Worm (Caenorhabditis elegans) whole organism, late embryonic: Measurements from ENCODE around the gene F55G11.4.
A peak's percentile ranks its signal among the peaks of the same experiment; 100 is the strongest.

Source experiments
- ahr-1 ChIP-seq: sonication (generic microtip); optimal IDR thresholded peaks from 2 replicates; lab custom pipeline; 2016; ENCODE audit warnings: missing genetic modification characterization, missing compliant biosample characterization
- ama-1 ChIP-seq: fragments of 150-350 bp; optimal IDR thresholded peaks from 2 replicates; lab custom pipeline; 2014
- ceh-18 ChIP-seq: sonication (generic microtip); optimal IDR thresholded peaks from 2 replicates; lab custom pipeline; 2016; ENCODE audit warnings: missing genetic modification characterization, missing compliant biosample characterization
- ceh-2 ChIP-seq: sonication (generic microtip); optimal IDR thresholded peaks from 2 replicates; lab custom pipeline; 2016; ENCODE audit warnings: missing genotype, missing genetic modification characterization, missing compliant biosample characterization
- ceh-22 ChIP-seq: sonication (generic microtip); optimal IDR thresholded peaks from 2 replicates; lab custom pipeline; 2017; ENCODE audit warnings: missing biosample characterization, missing genetic modification characterization
- ceh-30 ChIP-seq: fragments of 150-350 bp; optimal IDR thresholded peaks from 2 replicates; lab custom pipeline; 2014; ENCODE audit warnings: missing biosample characterization, missing genetic modification characterization
- ceh-34 ChIP-seq: sonication (generic microtip); optimal IDR thresholded peaks from 2 replicates; lab custom pipeline; 2016; ENCODE audit warnings: mild to moderate bottlenecking, missing genetic modification characterization, missing compliant biosample characterization
- ceh-45 ChIP-seq: fragments of 200-800 bp; sonication (Bioruptor generic); IDR thresholded peaks from 2 replicates; pipeline ENCODE4 v1.3.6; 2022; ENCODE audit warnings: missing genetic modification reagents, missing genetic modification characterization, missing compliant biosample characterization
- ceh-6 ChIP-seq: fragments of 200-800 bp; sonication (Bioruptor generic); optimal IDR thresholded peaks from 2 replicates; lab custom pipeline; 2018; ENCODE audit warnings: mild to moderate bottlenecking, missing genetic modification characterization, missing compliant biosample characterization
- elt-2 ChIP-seq: sonication (generic microtip); optimal IDR thresholded peaks from 2 replicates; lab custom pipeline; 2016; ENCODE audit warnings: missing genetic modification reagents, missing genetic modification characterization, missing compliant biosample characterization
- elt-4 ChIP-seq: sonication (generic microtip); optimal IDR thresholded peaks from 2 replicates; lab custom pipeline; 2016; ENCODE audit warnings: missing genetic modification characterization, missing compliant biosample characterization
- ets-4 ChIP-seq: sonication (generic microtip); optimal IDR thresholded peaks from 2 replicates; lab custom pipeline; 2016; ENCODE audit warnings: missing genetic modification characterization, missing compliant biosample characterization
- hlh-15 ChIP-seq: sonication (generic microtip); optimal IDR thresholded peaks from 2 replicates; lab custom pipeline; 2016; ENCODE audit warnings: missing genetic modification characterization, missing compliant biosample characterization
- hlh-8 ChIP-seq: sonication (generic microtip); optimal IDR thresholded peaks from 2 replicates; lab custom pipeline; 2016; ENCODE audit warnings: missing genotype, missing genetic modification characterization, missing compliant biosample characterization
- nhr-11 ChIP-seq: fragments of 150-350 bp; optimal IDR thresholded peaks from 2 replicates; lab custom pipeline; 2014; ENCODE audit warnings: missing biosample characterization, missing genetic modification characterization
- npax-4 ChIP-seq: sonication (generic microtip); optimal IDR thresholded peaks from 2 replicates; lab custom pipeline; 2016; ENCODE audit warnings: missing genetic modification characterization, missing compliant biosample characterization
- pag-3 ChIP-seq: sonication (generic microtip); optimal IDR thresholded peaks from 2 replicates; lab custom pipeline; 2016; ENCODE audit warnings: missing compliant biosample characterization, missing genetic modification characterization, borderline replicate concordance
- pat-9 ChIP-seq: fragments of 200-800 bp; sonication (Bioruptor generic); optimal IDR thresholded peaks from 2 replicates; lab custom pipeline; 2018; ENCODE audit warnings: mild to moderate bottlenecking, missing genetic modification characterization, moderate library complexity, missing compliant biosample characterization
- pax-1 ChIP-seq: fragments of 150-350 bp; optimal IDR thresholded peaks from 2 replicates; lab custom pipeline; 2014; ENCODE audit warnings: missing biosample characterization, missing genetic modification characterization
- pros-1 ChIP-seq: fragments of 150-350 bp; optimal IDR thresholded peaks from 2 replicates; lab custom pipeline; 2014; ENCODE audit warnings: missing biosample characterization, missing genetic modification reagents, missing genetic modification characterization
- ref-2 ChIP-seq: sonication (generic microtip); optimal IDR thresholded peaks from 2 replicates; lab custom pipeline; 2016; ENCODE audit warnings: missing genetic modification characterization, missing compliant biosample characterization
- rnt-1 ChIP-seq: sonication (generic microtip); optimal IDR thresholded peaks from 2 replicates; lab custom pipeline; 2016; ENCODE audit warnings: missing genetic modification characterization, missing compliant biosample characterization
- sdc-2 ChIP-seq: sonication (generic microtip); optimal IDR thresholded peaks from 2 replicates; lab custom pipeline; 2016; ENCODE audit warnings: missing genotype, missing genetic modification characterization, missing compliant biosample characterization
- sox-4 ChIP-seq: sonication (generic microtip); optimal IDR thresholded peaks from 2 replicates; lab custom pipeline; 2017; ENCODE audit warnings: mild to moderate bottlenecking, missing genetic modification characterization, inconsistent platforms, missing compliant biosample characterization
- syd-9 ChIP-seq: sonication (generic microtip); optimal IDR thresholded peaks from 2 replicates; lab custom pipeline; 2016; ENCODE audit warnings: mild to moderate bottlenecking, missing genetic modification characterization, moderate library complexity, missing compliant biosample characterization
- tbx-2 ChIP-seq: sonication (generic microtip); optimal IDR thresholded peaks from 2 replicates; lab custom pipeline; 2016; ENCODE audit warnings: missing genetic modification characterization, missing compliant biosample characterization
- tbx-7 ChIP-seq: sonication (generic microtip); optimal IDR thresholded peaks from 2 replicates; lab custom pipeline; 2016; ENCODE audit warnings: missing genotype, missing genetic modification characterization, missing compliant biosample characterization
- ttx-3 ChIP-seq: sonication (generic microtip); optimal IDR thresholded peaks from 2 replicates; lab custom pipeline; 2016; ENCODE audit warnings: missing genetic modification reagents, missing genetic modification characterization, missing compliant biosample characterization
- zip-5 ChIP-seq: sonication (generic microtip); optimal IDR thresholded peaks from 2 replicates; lab custom pipeline; 2016; ENCODE audit warnings: missing genetic modification characterization, missing compliant biosample characterization
- ztf-16 ChIP-seq: sonication (generic microtip); optimal IDR thresholded peaks from 2 replicates; lab custom pipeline; 2017; ENCODE audit warnings: missing genetic modification characterization, missing compliant biosample characterization

F55G11.4 gene

DNA sequence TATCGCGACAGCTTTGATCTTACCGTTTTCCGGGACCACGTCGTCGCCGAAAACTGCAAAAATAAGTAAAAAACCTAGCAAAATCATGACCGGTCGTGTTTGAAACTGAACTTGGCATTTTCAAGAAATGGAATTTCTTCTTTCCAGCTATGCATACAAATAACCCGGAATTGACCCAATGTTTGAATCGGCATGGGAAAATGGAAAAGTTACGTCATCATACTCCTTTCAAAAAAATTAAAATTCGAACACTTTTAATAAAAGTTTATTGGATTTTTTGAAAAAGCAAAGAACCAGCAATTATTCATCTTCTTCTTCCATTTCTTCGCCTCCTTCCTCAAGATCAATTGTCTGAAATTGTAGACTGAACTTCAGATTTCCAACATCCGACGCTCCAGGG, 21.0 kb downstream of the F55G11.4 start, which contains the start of gene K10D11.4:
K10D11.4 (minus strand) TSS at position 101 of the 400 bp plus-strand sequence.
- TF ChIP-seq sdc-2 (tag; lab: Kevin White, UChicago) (no peak), ztf-16 (tag; lab: Kevin White, UChicago) (no peak), ceh-22 (tag; lab: Kevin White, UChicago) (no peak), sox-4 (tag; lab: Kevin White, UChicago) (no peak), elt-2 (tag; lab: Kevin White, UChicago) (no peak), ahr-1 (no peak), nhr-11 (tag; lab: Kevin White, UChicago) (no peak), tbx-2 (tag; lab: Kevin White, UChicago) (no peak), ref-2 (tag; lab: Kevin White, UChicago) (no peak)
- TF ChIP-seq, all 69 proteins: peak for 0

DNA sequence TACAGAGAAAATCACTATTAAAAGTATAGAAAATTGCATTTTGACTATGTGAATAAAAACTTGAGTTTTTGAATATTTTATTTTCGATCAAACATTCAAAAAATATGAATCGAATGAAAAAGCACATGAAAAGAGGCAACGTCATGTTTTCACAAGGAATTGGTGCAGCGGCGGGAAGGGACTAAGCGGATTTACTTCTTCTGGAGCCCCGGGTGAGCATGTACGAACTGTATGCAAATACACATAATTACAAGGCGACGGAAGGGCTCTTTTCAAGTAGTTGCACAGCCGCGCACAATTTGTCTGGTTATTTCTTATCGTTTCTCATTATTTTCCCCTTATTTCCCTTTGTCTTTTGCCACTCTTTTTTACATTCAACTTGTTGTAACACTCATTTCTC, 22.5 kb downstream of the F55G11.4 start, which contains the start of gene K10D11.7:
K10D11.7 (minus strand) TSS at position 101 of the 400 bp plus-strand sequence.
- TF ChIP-seq hlh-8 (tag; lab: Kevin White, UChicago) (no peak), hlh-15 (tag; lab: Kevin White, UChicago) (no peak), elt-4 (tag; lab: Kevin White, UChicago) (no peak), rnt-1 (tag; lab: Kevin White, UChicago) (no peak), zip-5 (tag; lab: Kevin White, UChicago) (no peak), pat-9 (tag; lab: Kevin White, UChicago) (no peak), npax-4 (tag; lab: Kevin White, UChicago) (no peak), ets-4 (tag; lab: Kevin White, UChicago) (no peak), nhr-11 (tag; lab: Kevin White, UChicago) (no peak), ceh-18 (tag; lab: Kevin White, UChicago) (no peak), ama-1 (no peak), pag-3 (no peak), ceh-6 (no peak)

DNA sequence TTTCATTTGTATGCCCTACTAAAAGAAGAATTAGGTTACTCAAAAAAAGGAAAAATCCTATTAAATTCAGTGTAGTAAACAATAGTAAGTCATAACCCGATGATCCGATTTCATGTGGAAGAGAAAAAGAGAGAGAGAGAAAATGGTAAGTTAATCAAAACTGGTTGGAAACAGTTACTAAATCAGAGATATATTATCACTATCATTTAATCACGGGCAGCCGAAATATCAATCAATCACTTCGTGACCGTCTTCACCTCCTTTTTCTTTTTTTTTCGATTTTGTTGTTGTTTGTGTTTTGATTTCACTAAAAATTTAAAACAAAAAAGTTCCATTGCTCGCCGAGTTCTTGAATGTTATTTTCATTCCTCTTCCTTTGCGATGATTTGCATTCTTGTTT, 24.1 kb downstream of the F55G11.4 start:
- TF ChIP-seq ahr-1, result no peak
- TF ChIP-seq ttx-3 (tag; lab: Kevin White, UChicago), result no peak
- TF ChIP-seq pros-1, result no peak
- TF ChIP-seq ama-1, result no peak

DNA sequence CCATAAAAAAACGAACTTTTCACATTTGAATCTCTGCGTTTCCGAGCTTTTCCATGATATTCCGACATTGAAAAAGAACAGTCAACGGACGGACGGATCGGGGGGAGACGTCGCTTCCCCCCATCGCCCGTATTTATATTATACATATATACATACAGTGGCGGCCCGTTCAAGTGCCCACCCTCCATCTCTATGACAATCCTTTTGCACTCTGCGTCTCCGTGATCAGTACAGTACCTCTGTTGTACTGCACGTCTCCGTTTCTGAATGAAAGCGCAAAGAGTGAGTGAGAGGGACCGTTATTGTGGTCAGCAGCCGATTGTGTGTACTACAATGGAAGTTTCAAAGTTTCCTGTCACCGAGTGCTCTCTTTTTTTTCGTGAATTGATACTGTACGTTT, 25.7 kb downstream of the F55G11.4 start:
- peak; percentile 17 for TF ChIP-seq pax-1 (tag; lab: Kevin White, UChicago)
- TF ChIP-seq ceh-30 (tag; lab: Kevin White, UChicago), result no peak
- peak; percentile 30 for TF ChIP-seq ceh-2 (tag; lab: Kevin White, UChicago)
- TF ChIP-seq ceh-22 (tag; lab: Kevin White, UChicago), result peak; percentile 63

DNA sequence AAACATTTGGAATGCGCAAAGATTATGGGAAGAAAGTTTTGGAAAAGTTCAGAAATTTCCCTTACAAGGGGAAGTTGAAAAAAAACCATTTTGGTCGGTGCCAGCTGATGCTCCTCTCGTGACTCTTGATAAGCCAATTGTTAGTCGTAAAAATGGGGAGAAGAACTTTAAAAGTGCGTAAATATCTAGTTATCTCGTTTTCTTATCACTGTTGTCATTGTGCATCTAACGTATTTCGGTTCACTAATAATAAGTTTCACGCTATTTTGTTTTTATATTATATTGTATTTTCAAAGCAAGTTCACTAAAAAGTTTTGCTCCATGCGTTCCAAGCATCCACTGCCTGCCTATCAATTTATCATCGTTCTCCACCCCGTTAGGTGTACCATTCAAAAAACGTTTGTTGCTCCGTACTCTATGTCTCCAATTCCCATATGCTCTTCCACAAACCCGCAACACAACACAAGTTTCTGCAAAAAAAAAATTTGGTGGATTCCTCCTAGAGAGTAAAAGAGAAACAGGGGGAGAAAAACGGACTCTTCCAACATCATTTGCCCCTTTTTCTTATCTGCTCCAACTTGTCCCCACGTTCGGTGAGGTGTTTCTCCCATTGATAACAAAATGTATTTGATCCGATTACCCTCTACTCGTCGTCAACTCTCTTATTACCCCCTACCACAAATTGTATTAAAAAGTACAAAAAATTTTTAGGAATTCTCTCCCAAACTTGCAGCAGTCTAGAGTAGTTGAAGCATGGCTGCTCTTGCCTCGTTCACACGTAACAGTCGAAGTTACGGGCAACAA, 35.2 kb downstream of the F55G11.4 start, which contains the start of gene mbk-2:
mbk-2 (plus strand) TSS at position 754 of the 804 bp plus-strand sequence.
- TF ChIP-seq ceh-2 (tag; lab: Kevin White, UChicago) (no peak), elt-2 (tag; lab: Kevin White, UChicago) (peak; percentile 53)

DNA sequence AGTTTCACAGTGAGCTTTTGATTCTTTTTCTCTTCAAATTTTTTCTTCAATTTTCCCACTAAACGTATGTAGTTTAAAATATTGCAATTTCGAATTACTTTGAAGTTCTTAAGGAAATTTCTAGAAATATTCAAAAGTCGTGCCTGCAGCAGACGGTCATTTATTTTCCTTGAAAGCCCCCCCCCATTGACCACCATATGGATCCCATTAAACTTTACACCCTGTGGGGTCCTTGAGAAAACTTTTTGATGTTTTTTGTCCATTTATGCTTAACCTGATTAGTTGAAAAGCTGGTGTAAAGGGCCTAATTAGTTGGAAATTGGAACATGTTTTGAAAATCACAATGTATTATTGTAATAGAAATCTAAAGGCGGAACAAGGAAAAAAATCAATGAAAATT, 36.1 kb downstream of the F55G11.4 start:
- no peak for TF ChIP-seq tbx-7
- no peak for TF ChIP-seq ceh-45
- TF ChIP-seq ceh-34 (tag; lab: Kevin White, UChicago), result no peak
- TF ChIP-seq ceh-2 (tag; lab: Kevin White, UChicago), result no peak
- no peak for TF ChIP-seq syd-9 (tag; lab: Kevin White, UChicago)
